Fruit fly (Drosophila melanogaster): ENCODE data around the gene CG1582.

The CG1582 gene

DNA sequence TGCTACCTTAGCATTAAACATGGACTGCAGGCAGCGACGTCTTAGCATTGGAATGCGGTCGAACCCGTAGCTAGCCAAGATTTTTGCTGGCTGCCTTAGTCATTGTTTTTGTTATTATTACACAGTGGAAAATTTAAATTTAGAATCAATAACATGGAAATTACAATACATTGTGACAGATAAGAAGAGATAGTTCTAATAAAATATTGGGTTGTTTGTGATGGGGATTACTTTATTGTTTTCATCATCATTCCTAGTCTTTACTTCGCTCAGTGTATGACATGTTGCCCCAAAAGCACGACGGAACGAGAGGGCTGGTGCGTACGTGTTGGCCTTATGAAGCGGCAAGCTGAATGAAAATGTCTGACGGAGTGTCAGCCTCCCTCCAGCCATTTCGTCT lies 37.5 kb upstream of the CG1582 start (continued):
- TF ChIP-seq NfI (GFP tag; optimal IDR thresholded peaks at IDR 0.05) (peak; percentile 86), gsb (GFP tag; IDR thresholded peaks at IDR 0.05) (peak; percentile 73), Spps (tag; optimal IDR thresholded peaks at IDR 0.05) (peak; percentile 56), trh (GFP tag; optimal IDR thresholded peaks at IDR 0.05) (peak; percentile 37), CG14667 (GFP tag; IDR thresholded peaks at IDR 0.05) (peak; percentile 77), tio (GFP tag; optimal IDR thresholded peaks at IDR 0.05) (peak; percentile 48), CG13287 (GFP tag; IDR thresholded peaks at IDR 0.05; ENCODE audit: partially characterized antibody) (no peak), tgo (GFP tag; IDR thresholded peaks at IDR 0.05) (peak; percentile 80), Tbp (GFP tag; optimal IDR thresholded peaks at IDR 0.05) (no peak), CG11504 (tag; optimal IDR thresholded peaks at IDR 0.05) (peak; percentile 90), gcm2 (GFP tag; optimal IDR thresholded peaks at IDR 0.05) (peak; percentile 7), tll (GFP tag; optimal IDR thresholded peaks at IDR 0.05) (no peak), CG2116 (GFP tag; optimal IDR thresholded peaks at IDR 0.05) (peak; percentile 36), CG11085 (GFP tag; IDR thresholded peaks at IDR 0.05) (peak; percentile 62), inv (GFP tag; IDR thresholded peaks at IDR 0.05; ENCODE audit: partially characterized antibody) (no peak), CG9215 (GFP tag; IDR thresholded peaks at IDR 0.05) (peak; percentile 51), CG11247 (GFP tag; IDR thresholded peaks at IDR 0.05) (peak; percentile 78), scrt (GFP tag; optimal IDR thresholded peaks at IDR 0.05) (peak; percentile 77), Fer3 (tag; optimal IDR thresholded peaks at IDR 0.05) (peak; percentile 86), hkb (optimal IDR thresholded peaks at IDR 0.05) (no peak), hkb (GFP tag; IDR thresholded peaks at IDR 0.05) (peak; percentile 90), shn (GFP tag; optimal IDR thresholded peaks at IDR 0.05) (peak; percentile 62), Poxn (GFP tag; IDR thresholded peaks at IDR 0.05) (no peak), luna (GFP tag; optimal IDR thresholded peaks at IDR 0.05) (no peak), CG30403 (GFP tag; optimal IDR thresholded peaks at IDR 0.05) (peak; percentile 88), sc (optimal IDR thresholded peaks at IDR 0.05) (no peak), sc (GFP tag; optimal IDR thresholded peaks at IDR 0.05) (peak; percentile 16), CG6175 (GFP tag; IDR thresholded peaks at IDR 0.05) (peak; percentile 86), dimm (GFP tag; IDR thresholded peaks at IDR 0.05) (peak; percentile 72), CG14441 (GFP tag; IDR thresholded peaks at IDR 0.05) (peak; percentile 88), CG16813 (GFP tag; IDR thresholded peaks at IDR 0.05; ENCODE audit: partially characterized antibody) (no peak), sima (GFP tag; optimal IDR thresholded peaks at IDR 0.05) (peak; percentile 15), hbn (GFP tag; IDR thresholded peaks at IDR 0.05; ENCODE audit: partially characterized antibody) (no peak), CG16779 (GFP tag; IDR thresholded peaks at IDR 0.05) (peak; percentile 50; the same call in 1 of the 2 replicates), CG17802 (tag; optimal IDR thresholded peaks at IDR 0.05) (peak; percentile 51), toy (GFP tag; IDR thresholded peaks at IDR 0.05) (peak; percentile 68), Dll (GFP tag; IDR thresholded peaks at IDR 0.05; ENCODE audit: partially characterized antibody) (no peak), HmgD (GFP tag; optimal IDR thresholded peaks at IDR 0.05) (no peak), CG10979 (tag; optimal IDR thresholded peaks at IDR 0.05) (peak; percentile 82), CG8281 (tag; optimal IDR thresholded peaks at IDR 0.05) (peak; percentile 63), jing (GFP tag; optimal IDR thresholded peaks at IDR 0.05) (peak; percentile 63), Hmr (GFP tag; optimal IDR thresholded peaks at IDR 0.05) (peak; percentile 74), lab (GFP tag; optimal IDR thresholded peaks at IDR 0.05) (peak; percentile 90), Hand (GFP tag; optimal IDR thresholded peaks at IDR 0.05) (peak; percentile 30), CG2129 (GFP tag; IDR thresholded peaks at IDR 0.05; ENCODE audit: partially characterized antibody) (no peak), cg (GFP tag; optimal IDR thresholded peaks at IDR 0.05) (no peak), CG18619 (GFP tag; optimal IDR thresholded peaks at IDR 0.05) (peak; percentile 60), Trl (optimal IDR thresholded peaks at IDR 0.05) (no peak), Trl (GFP tag; optimal IDR thresholded peaks at IDR 0.05) (peak; percentile 83), CG2678 (tag; optimal IDR thresholded peaks at IDR 0.05) (peak; percentile 92), dm (GFP tag; optimal IDR thresholded peaks at IDR 0.05) (peak; percentile 52), CG4404 (GFP tag; IDR thresholded peaks at IDR 0.05) (peak; percentile 55)

Data from whole organism, embryonic.